Fruit fly (Drosophila melanogaster): ENCODE results near the gene chm.

Gene chm

DNA sequence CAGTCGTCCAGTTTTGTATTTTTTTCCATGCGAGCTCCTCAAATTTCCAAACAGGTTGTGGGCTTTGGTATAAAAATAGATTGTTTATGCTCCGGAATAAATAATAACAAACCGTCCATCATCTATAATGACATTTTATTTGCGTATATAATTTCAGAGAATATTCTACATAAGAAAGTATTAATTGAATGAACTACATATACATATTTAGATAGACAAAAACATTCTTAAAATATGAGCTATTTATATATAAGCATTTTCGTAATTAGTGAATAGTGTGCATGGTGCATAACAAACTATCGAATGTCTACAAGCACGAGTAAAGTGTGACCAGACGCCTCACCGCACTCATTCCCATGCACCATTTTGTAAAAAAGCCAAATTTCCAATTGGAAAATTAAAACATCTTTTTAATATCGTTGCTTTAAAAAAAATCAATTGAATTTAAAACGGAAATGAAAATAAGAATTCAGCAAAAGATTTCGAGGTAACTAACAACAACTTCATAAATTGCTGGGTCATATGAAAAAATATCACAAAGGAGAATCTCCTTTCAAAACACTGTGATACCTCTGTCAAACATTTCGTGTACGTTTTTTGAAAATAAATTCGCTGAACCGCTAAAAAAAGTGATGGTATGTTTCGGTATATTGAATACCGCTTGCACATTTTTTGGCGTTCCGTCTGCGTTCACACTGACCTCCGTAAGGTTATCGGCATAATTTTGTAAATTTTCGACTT, 14.3 kb downstream of the chm start, which contains the start of gene muc:
TSS of gene muc (plus strand) at position 541 of the 741 bp plus-strand sequence.
- TF ChIP-seq OdsH (GFP tag; optimal IDR thresholded peaks at IDR 0.05) (peak; percentile 2), Jra (GFP tag; optimal IDR thresholded peaks at IDR 0.05) (peak; percentile 61), sage (GFP tag; optimal IDR thresholded peaks at IDR 0.05) (no peak), sv (GFP tag; optimal IDR thresholded peaks at IDR 0.05) (peak; percentile 36), Myc (optimal IDR thresholded peaks at IDR 0.05) (no peak), ey (GFP tag; optimal IDR thresholded peaks at IDR 0.05) (peak; percentile 34), N (GFP tag; optimal IDR thresholded peaks at IDR 0.05) (peak; percentile 93), CrebA (GFP tag; optimal IDR thresholded peaks at IDR 0.05; ENCODE audit: borderline replicate concordance) (no peak), br (GFP tag; optimal IDR thresholded peaks at IDR 0.05) (no peak), h (GFP tag; optimal IDR thresholded peaks at IDR 0.05) (peak; percentile 28), foxo (GFP tag; optimal IDR thresholded peaks at IDR 0.05) (peak in 1 of 2 experiments; percentile 50), brk (GFP tag; optimal IDR thresholded peaks at IDR 0.05) (peak; percentile 54), dmrt93B (GFP tag; optimal IDR thresholded peaks at IDR 0.05) (peak; percentile 30), Dfd (GFP tag; optimal IDR thresholded peaks at IDR 0.05) (no peak), rgr (GFP tag; optimal IDR thresholded peaks at IDR 0.05) (peak; percentile 41), jim (GFP tag; optimal IDR thresholded peaks at IDR 0.05) (no peak), woc (GFP tag; optimal IDR thresholded peaks at IDR 0.05) (peak; percentile 80), CG9705 (GFP tag; optimal IDR thresholded peaks at IDR 0.05) (peak; percentile 16), fru (GFP tag; optimal IDR thresholded peaks at IDR 0.05) (peak; percentile 46), Hr78 (GFP tag; optimal IDR thresholded peaks at IDR 0.05) (peak; percentile 49), Rel (GFP tag; optimal IDR thresholded peaks at IDR 0.05) (no peak), Rel (tag; optimal IDR thresholded peaks at IDR 0.05) (no peak), Hnf4 (GFP tag; optimal IDR thresholded peaks at IDR 0.05) (peak; percentile 44), HLH106 (tag; optimal IDR thresholded peaks at IDR 0.05) (peak; percentile 62)

dm6 chr2L:7427067-7427785, 15.0 kb downstream of the chm start:
- TF ChIP-seq tai (GFP tag; optimal IDR thresholded peaks at IDR 0.05) (no peak), fru (GFP tag; optimal IDR thresholded peaks at IDR 0.05) (no peak), h (GFP tag; optimal IDR thresholded peaks at IDR 0.05) (no peak), Jra (GFP tag; optimal IDR thresholded peaks at IDR 0.05) (no peak), OdsH (GFP tag; optimal IDR thresholded peaks at IDR 0.05) (no peak), N (GFP tag; optimal IDR thresholded peaks at IDR 0.05) (no peak), Dif (GFP tag; optimal IDR thresholded peaks at IDR 0.05; ENCODE audit: partially characterized antibody) (no peak), sv (GFP tag; optimal IDR thresholded peaks at IDR 0.05) (no peak), CrebA (GFP tag; optimal IDR thresholded peaks at IDR 0.05; ENCODE audit: borderline replicate concordance) (no peak), sage (GFP tag; optimal IDR thresholded peaks at IDR 0.05) (no peak), dmrt93B (GFP tag; optimal IDR thresholded peaks at IDR 0.05) (no peak), jim (GFP tag; optimal IDR thresholded peaks at IDR 0.05) (no peak), dl (GFP tag; optimal IDR thresholded peaks at IDR 0.05; ENCODE audit: insufficient read depth in 1 of 2, partially characterized antibody in 2 of 2) (no peak), CG9705 (GFP tag; optimal IDR thresholded peaks at IDR 0.05) (no peak)

dm6 chr2L:7427786-7428137, 15.5 kb downstream of the chm start:
- TF ChIP-seq CrebA (GFP tag; optimal IDR thresholded peaks at IDR 0.05; ENCODE audit: borderline replicate concordance) (no peak), tai (GFP tag; optimal IDR thresholded peaks at IDR 0.05) (no peak), Myc (optimal IDR thresholded peaks at IDR 0.05) (no peak), OdsH (GFP tag; optimal IDR thresholded peaks at IDR 0.05) (no peak), Jra (GFP tag; optimal IDR thresholded peaks at IDR 0.05) (no peak)

dm6 chr2L:7430313-7430712, 18.1 kb downstream of the chm start:
- no peak for TF ChIP-seq Hr78 (GFP tag; optimal IDR thresholded peaks at IDR 0.05)
- no peak for TF ChIP-seq Hnf4 (GFP tag; optimal IDR thresholded peaks at IDR 0.05)
- no peak for TF ChIP-seq Jra (GFP tag; optimal IDR thresholded peaks at IDR 0.05)
- no peak for TF ChIP-seq Dif (GFP tag; optimal IDR thresholded peaks at IDR 0.05; ENCODE audit: partially characterized antibody)
- no peak for TF ChIP-seq lola (GFP tag; optimal IDR thresholded peaks at IDR 0.05)
- no peak for TF ChIP-seq Mio (GFP tag; optimal IDR thresholded peaks at IDR 0.05)
- no peak for TF ChIP-seq brk (GFP tag; optimal IDR thresholded peaks at IDR 0.05)
- no peak for TF ChIP-seq jim (GFP tag; optimal IDR thresholded peaks at IDR 0.05)
- no peak for TF ChIP-seq CrebA (GFP tag; optimal IDR thresholded peaks at IDR 0.05; ENCODE audit: borderline replicate concordance)
- no peak for TF ChIP-seq dmrt93B (GFP tag; optimal IDR thresholded peaks at IDR 0.05)

Measured in whole organism, wandering third instar larva.